Fruit fly (Drosophila melanogaster) whole organism, prepupa: ENCODE results near the gene Rpt3R.
A peak's percentile ranks its signal among the peaks of the same experiment; 100 is the strongest.

Experiments used
- Blimp-1 ChIP-seq: fragments of 200-800 bp; sonication (Bioruptor generic); optimal IDR thresholded peaks from 3 replicates; lab custom pipeline; 2017; ENCODE audit warnings: missing biosample characterization, missing genetic modification characterization, mild to moderate bottlenecking, moderate library complexity, missing genetic modification reagents
- CG10631 ChIP-seq: fragments of 200-800 bp; sonication (Bioruptor generic); optimal IDR thresholded peaks from 2 replicates; lab custom pipeline; 2016; ENCODE audit warnings: missing biosample characterization, missing genetic modification characterization
- CG10669 ChIP-seq: fragments of 200-800 bp; sonication (Bioruptor generic); optimal IDR thresholded peaks from 3 replicates; lab custom pipeline; 2018; ENCODE audit warnings: missing biosample characterization, mild to moderate bottlenecking, missing genetic modification characterization, moderate library complexity
- CG11294 ChIP-seq: fragments of 200-800 bp; sonication (Bioruptor generic); IDR thresholded peaks from 2 replicates; pipeline ENCODE4 v1.3.6; 2022; ENCODE audit warnings: missing biosample characterization, missing genetic modification characterization
- CG11902 ChIP-seq: fragments of 200-800 bp; sonication (Bioruptor generic); optimal IDR thresholded peaks from 3 replicates; lab custom pipeline; 2016; ENCODE audit warnings: missing biosample characterization, missing genetic modification characterization
- CG15336 ChIP-seq: fragments of 200-800 bp; sonication (Bioruptor generic); IDR thresholded peaks from 2 replicates; pipeline ENCODE4 v1.3.6; 2022; ENCODE audit warnings: missing biosample characterization, missing genetic modification characterization
- CG1621 ChIP-seq: fragments of 200-800 bp; sonication (Bioruptor generic); optimal IDR thresholded peaks from 3 replicates; lab custom pipeline; 2018; ENCODE audit warnings: missing biosample characterization, mild to moderate bottlenecking, missing genetic modification characterization
- CG16779 ChIP-seq: fragments of 200-800 bp; sonication (Bioruptor generic); optimal IDR thresholded peaks from 3 replicates; lab custom pipeline; 2017; ENCODE audit warnings: missing biosample characterization, mild to moderate bottlenecking, missing genetic modification characterization
- CG3032 ChIP-seq: fragments of 200-800 bp; optimal IDR thresholded peaks from 2 replicates; lab custom pipeline; 2019; ENCODE audit warnings: missing biosample characterization, mild to moderate bottlenecking, missing genetic modification characterization, moderate library complexity
- CG32006 ChIP-seq: fragments of 200-800 bp; sonication (Bioruptor generic); optimal IDR thresholded peaks from 3 replicates; lab custom pipeline; 2017; ENCODE audit warnings: missing biosample characterization, mild to moderate bottlenecking, missing genetic modification characterization
- CG34406 ChIP-seq: fragments of 200-800 bp; sonication (Bioruptor generic); optimal IDR thresholded peaks from 3 replicates; lab custom pipeline; 2016; ENCODE audit warnings: missing biosample characterization, missing genetic modification characterization
- CG6163 ChIP-seq: fragments of 200-800 bp; sonication (Bioruptor generic); IDR thresholded peaks from 3 replicates; pipeline ENCODE4 v1.3.6; 2022; ENCODE audit warnings: missing biosample characterization, missing genetic modification characterization
- CG6276 ChIP-seq: fragments of 200-800 bp; sonication (Bioruptor generic); optimal IDR thresholded peaks from 2 replicates; lab custom pipeline; 2017; ENCODE audit warnings: missing biosample characterization, mild to moderate bottlenecking, missing genetic modification characterization
- CG6792 ChIP-seq: fragments of 200-800 bp; sonication (Bioruptor generic); optimal IDR thresholded peaks from 3 replicates; lab custom pipeline; 2016; ENCODE audit warnings: missing biosample characterization, missing genetic modification characterization
- CG6808 ChIP-seq: fragments of 200-800 bp; sonication (Bioruptor generic); optimal IDR thresholded peaks from 3 replicates; lab custom pipeline; 2017; ENCODE audit warnings: missing biosample characterization, missing genetic modification characterization, mild to moderate bottlenecking, moderate library complexity, missing genetic modification reagents
- CG6854 ChIP-seq: fragments of 200-800 bp; sonication (Bioruptor generic); optimal IDR thresholded peaks from 2 replicates; lab custom pipeline; 2017; ENCODE audit warnings: missing biosample characterization, mild to moderate bottlenecking, missing genetic modification characterization
- CG7368 ChIP-seq: fragments of 200-800 bp; sonication (Bioruptor generic); optimal IDR thresholded peaks from 3 replicates; lab custom pipeline; 2016; ENCODE audit warnings: missing biosample characterization, missing genetic modification characterization
- CG8119 ChIP-seq: fragments of 200-800 bp; sonication (Bioruptor generic); IDR thresholded peaks from 3 replicates; pipeline ENCODE4 v1.3.6; 2022; ENCODE audit warnings: missing biosample characterization, missing genetic modification characterization
- CG8319 ChIP-seq: fragments of 200-800 bp; sonication (Bioruptor generic); optimal IDR thresholded peaks from 3 replicates; lab custom pipeline; 2016; ENCODE audit warnings: missing biosample characterization, missing genetic modification characterization
- CG9139 ChIP-seq: fragments of 200-800 bp; sonication (Bioruptor generic); optimal IDR thresholded peaks from 3 replicates; lab custom pipeline; 2017; ENCODE audit warnings: missing biosample characterization, mild to moderate bottlenecking, missing genetic modification characterization
- Eip75B ChIP-seq: fragments of 200-800 bp; sonication (Bioruptor generic); optimal IDR thresholded peaks from 3 replicates; lab custom pipeline; 2016; ENCODE audit warnings: missing biosample characterization, missing genetic modification characterization
- Ets21C ChIP-seq: fragments of 200-800 bp; sonication (Bioruptor generic); optimal IDR thresholded peaks from 3 replicates; lab custom pipeline; 2016; ENCODE audit warnings: missing biosample characterization, missing genetic modification characterization
- Gug ChIP-seq: fragments of 200-800 bp; sonication (Bioruptor generic); IDR thresholded peaks from 2 replicates; pipeline ENCODE4 v1.3.6; 2022; ENCODE audit warnings: missing biosample characterization, missing genetic modification characterization
- Hr38 ChIP-seq: sonication (Bioruptor generic); optimal IDR thresholded peaks from 2 replicates; lab custom pipeline; 2016; ENCODE audit warnings: missing biosample characterization, missing genetic modification characterization
- Hr39 ChIP-seq: fragments of 200-800 bp; sonication (Bioruptor generic); optimal IDR thresholded peaks from 2 replicates; lab custom pipeline; 2016; ENCODE audit warnings: missing biosample characterization, missing genetic modification characterization
- Hr4 ChIP-seq: fragments of 200-800 bp; sonication (Bioruptor generic); optimal IDR thresholded peaks from 3 replicates; lab custom pipeline; 2016; ENCODE audit warnings: missing biosample characterization, missing genetic modification characterization
- Lpt ChIP-seq: fragments of 200-800 bp; sonication (Bioruptor generic); optimal IDR thresholded peaks from 3 replicates; lab custom pipeline; 2016; ENCODE audit warnings: missing biosample characterization, missing genetic modification characterization
- Met ChIP-seq: fragments of 200-800 bp; sonication (Bioruptor generic); optimal IDR thresholded peaks from 3 replicates; lab custom pipeline; 2016; ENCODE audit warnings: missing biosample characterization, missing genetic modification characterization
- OdsH ChIP-seq: fragments of 200-800 bp; sonication (Bioruptor generic); optimal IDR thresholded peaks from 3 replicates; lab custom pipeline; 2016; ENCODE audit warnings: missing biosample characterization, missing genetic modification characterization
- Sox14 ChIP-seq: fragments of 200-800 bp; sonication (Bioruptor generic); optimal IDR thresholded peaks from 3 replicates; lab custom pipeline; 2016; ENCODE audit warnings: missing biosample characterization, missing genetic modification characterization
- Sox15 ChIP-seq: fragments of 200-800 bp; sonication (Bioruptor generic); optimal IDR thresholded peaks from 3 replicates; lab custom pipeline; 2016; ENCODE audit warnings: missing biosample characterization, missing genetic modification characterization
- achi ChIP-seq: fragments of 200-800 bp; sonication (Bioruptor generic); optimal IDR thresholded peaks from 3 replicates; lab custom pipeline; 2016; ENCODE audit warnings: missing biosample characterization, missing genetic modification characterization
- acj6 ChIP-seq: fragments of 200-800 bp; sonication (Bioruptor generic); optimal IDR thresholded peaks from 3 replicates; lab custom pipeline; 2016; ENCODE audit warnings: missing biosample characterization, missing genetic modification characterization
- cyc ChIP-seq: fragments of 200-800 bp; sonication (Bioruptor generic); optimal IDR thresholded peaks from 3 replicates; lab custom pipeline; 2016; ENCODE audit warnings: missing biosample characterization, missing genetic modification characterization
- dsx ChIP-seq: fragments of 200-800 bp; optimal IDR thresholded peaks from 3 replicates; lab custom pipeline; 2019; ENCODE audit warnings: missing biosample characterization, mild to moderate bottlenecking, missing genetic modification characterization, moderate library complexity; ENCODE audit not compliant: poor library complexity, severe bottlenecking
- esn ChIP-seq: fragments of 200-800 bp; sonication (Bioruptor generic); optimal IDR thresholded peaks from 2 replicates; lab custom pipeline; 2016; ENCODE audit warnings: missing biosample characterization, mild to moderate bottlenecking, missing genetic modification characterization, moderate library complexity
- fd59A ChIP-seq: fragments of 200-800 bp; sonication (Bioruptor generic); optimal IDR thresholded peaks from 2 replicates; lab custom pipeline; 2017; ENCODE audit warnings: missing biosample characterization, mild to moderate bottlenecking, missing genetic modification characterization, missing genetic modification reagents
- fd85E ChIP-seq: fragments of 200-800 bp; sonication (Bioruptor generic); optimal IDR thresholded peaks from 3 replicates; lab custom pipeline; 2016; ENCODE audit warnings: missing biosample characterization, missing genetic modification characterization
- fkh ChIP-seq: fragments of 200-800 bp; sonication (Bioruptor generic); optimal IDR thresholded peaks from 3 replicates; lab custom pipeline; 2017; ENCODE audit warnings: missing biosample characterization, mild to moderate bottlenecking, missing genetic modification characterization, moderate library complexity
- lz ChIP-seq: fragments of 200-800 bp; sonication (Bioruptor generic); optimal IDR thresholded peaks from 3 replicates; lab custom pipeline; 2016; ENCODE audit warnings: missing biosample characterization, missing genetic modification characterization
- net ChIP-seq: fragments of 200-800 bp; sonication (Bioruptor generic); optimal IDR thresholded peaks from 3 replicates; lab custom pipeline; 2016; ENCODE audit warnings: missing biosample characterization, missing genetic modification characterization
- pdm3 ChIP-seq: fragments of 200-800 bp; sonication (Bioruptor generic); optimal IDR thresholded peaks from 3 replicates; lab custom pipeline; 2016; ENCODE audit warnings: missing biosample characterization, missing genetic modification characterization
- salr ChIP-seq, 2 experiments: fragments of 200-800 bp; sonication (Bioruptor generic); optimal IDR thresholded peaks; 3 replicates each; lab custom pipeline; 2016 to 2018; ENCODE audit warnings: missing biosample characterization in 2 of 2, missing genetic modification characterization in 2 of 2, mild to moderate bottlenecking in 1 of 2
- spab ChIP-seq: fragments of 200-800 bp; sonication (Bioruptor generic); optimal IDR thresholded peaks from 2 replicates; lab custom pipeline; 2017; ENCODE audit warnings: missing biosample characterization, mild to moderate bottlenecking, missing genetic modification characterization, missing genetic modification reagents
- ss ChIP-seq, 2 experiments: fragments of 200-800 bp; sonication (Bioruptor generic); optimal IDR thresholded peaks; 2 replicates in 1 of 2; 3 replicates in 1 of 2; lab custom pipeline; 2017 to 2018; ENCODE audit warnings: mild to moderate bottlenecking in 2 of 2, missing biosample characterization in 2 of 2, missing genetic modification characterization in 2 of 2, moderate library complexity in 1 of 2
- svp ChIP-seq: fragments of 200-800 bp; sonication (Bioruptor generic); peaks from one replicate; lab custom pipeline; 2016; ENCODE audit warnings: missing biosample characterization, missing genetic modification characterization
- topi ChIP-seq: fragments of 200-800 bp; sonication (Bioruptor generic); optimal IDR thresholded peaks from 3 replicates; lab custom pipeline; 2016; ENCODE audit warnings: missing biosample characterization, missing genetic modification characterization
- vri ChIP-seq: fragments of 200-800 bp; sonication (Bioruptor generic); optimal IDR thresholded peaks from 3 replicates; lab custom pipeline; 2016; ENCODE audit warnings: missing biosample characterization, mild to moderate bottlenecking, missing genetic modification characterization

The Rpt3R gene

DNA sequence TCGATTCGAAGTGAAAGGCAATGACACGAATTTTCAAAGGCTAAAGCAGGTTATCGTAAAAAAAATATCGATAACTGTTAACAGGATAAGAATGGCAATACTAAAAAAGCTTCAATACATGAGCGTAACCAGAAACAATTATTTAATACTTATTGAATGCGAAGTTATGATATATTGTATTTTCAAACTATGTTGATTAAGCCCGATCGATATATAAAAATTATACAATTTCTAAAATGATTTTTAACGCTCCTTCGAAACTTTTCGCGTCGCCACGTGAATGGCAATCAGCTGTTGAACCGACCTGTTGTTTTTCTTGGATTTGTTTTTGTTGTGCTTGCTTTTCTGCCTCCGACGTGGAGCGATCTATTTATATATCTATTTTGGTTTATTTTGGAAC lies at the start of gene Rpt3R, which contains the start of gene Alg12:
Gene Rpt3R, minus strand, starts transcription at position 324 of the 400 bp plus-strand sequence.
Gene Alg12, plus strand, starts transcription at position 305 of the 400 bp plus-strand sequence.
- TF ChIP-seq dsx (no peak), cyc (GFP tag; lab: Kevin White, UChicago) (no peak), CG15336 (GFP tag; lab: Robert Waterston, UW) (no peak), Hr38 (GFP tag; lab: Kevin White, UChicago) (no peak), Gug (no peak), CG9139 (GFP tag; lab: Kevin White, UChicago) (no peak), CG10669 (no peak), CG6163 (GFP tag; lab: Robert Waterston, UW) (no peak), spab (no peak), CG7368 (no peak)

DNA sequence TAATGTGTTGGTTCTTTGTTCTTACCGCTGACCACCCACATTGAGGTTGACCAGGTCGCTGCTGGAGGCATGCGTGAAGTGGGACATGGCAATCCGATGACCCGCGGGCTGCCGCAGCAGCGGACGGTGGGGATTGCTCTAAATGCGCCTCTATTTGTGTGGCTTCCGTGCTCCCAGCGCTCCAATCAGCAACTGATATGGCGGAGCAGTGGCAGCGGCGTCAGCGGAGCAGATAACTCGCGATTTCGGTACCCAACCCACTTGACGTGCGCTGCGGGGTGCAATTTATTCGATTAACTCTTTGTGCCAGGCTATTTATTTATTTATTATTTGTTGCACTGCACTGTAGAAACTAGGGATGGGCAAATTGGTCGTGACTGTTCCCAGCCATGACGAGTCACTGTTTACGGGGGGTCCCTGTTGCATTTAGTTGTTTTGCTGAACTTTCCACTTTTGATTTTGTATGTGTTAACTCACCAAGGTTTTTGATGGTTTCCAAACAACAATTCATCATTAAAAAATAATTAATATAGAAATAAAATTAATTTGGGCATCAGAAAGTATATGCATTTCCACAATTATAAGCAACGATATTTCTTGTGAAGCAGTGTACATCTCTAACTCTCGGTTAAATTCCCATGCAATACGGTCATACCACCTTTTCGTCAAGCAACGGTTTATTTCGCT lies 44.5 kb upstream of the Rpt3R start, which contains the start of the genes CG9467 and CG8526:
Gene CG9467, minus strand, starts transcription at position 383 of the 687 bp plus-strand sequence.
Gene CG8526, plus strand, starts transcription at position 637 of the 687 bp plus-strand sequence.
- TF ChIP-seq CG10631 (GFP tag; lab: Kevin White, UChicago): no peak
- TF ChIP-seq Hr38 (GFP tag; lab: Kevin White, UChicago): no peak
- TF ChIP-seq CG8319: no peak
- TF ChIP-seq topi: no peak
- TF ChIP-seq CG11902 (GFP tag; lab: Kevin White, UChicago): peak; percentile 49
- no peak for TF ChIP-seq Met (GFP tag; lab: Kevin White, UChicago)
- TF ChIP-seq CG3032 (tag; lab: Kevin White, UChicago): peak; percentile 64
- TF ChIP-seq cyc (GFP tag; lab: Kevin White, UChicago): peak; percentile 61
- peak; percentile 52 for TF ChIP-seq Hr39 (GFP tag; lab: Kevin White, UChicago)
- TF ChIP-seq dsx: peak; percentile 65
- TF ChIP-seq lz (GFP tag; lab: Kevin White, UChicago): peak; percentile 67
- peak; percentile 29 for TF ChIP-seq Blimp-1 (GFP tag; lab: Kevin White, UChicago)
- no peak for TF ChIP-seq fd59A (GFP tag; lab: Kevin White, UChicago)
- no peak for TF ChIP-seq Ets21C (GFP tag; lab: Kevin White, UChicago)
- TF ChIP-seq achi: no peak
- peak; percentile 51 for TF ChIP-seq Sox14 (GFP tag; lab: Kevin White, UChicago)
- no peak for TF ChIP-seq pdm3 (GFP tag; lab: Kevin White, UChicago)
- no peak for TF ChIP-seq CG6808
- no peak for TF ChIP-seq net (GFP tag; lab: Kevin White, UChicago)
- no peak for TF ChIP-seq vri (GFP tag; lab: Kevin White, UChicago)
- TF ChIP-seq acj6 (GFP tag; lab: Kevin White, UChicago): peak; percentile 59
- TF ChIP-seq CG6276 (GFP tag; lab: Kevin White, UChicago): no peak
- TF ChIP-seq svp: peak; percentile 97
- peak; percentile 60 for TF ChIP-seq CG34406 (GFP tag; lab: Kevin White, UChicago)
- TF ChIP-seq Lpt (GFP tag; lab: Kevin White, UChicago): no peak
- 0 out of 3 replicates have a peak, but pooled peaks have one; percentile 34 for TF ChIP-seq CG6163 (GFP tag; lab: Robert Waterston, UW)
- TF ChIP-seq fkh (GFP tag; lab: Kevin White, UChicago): peak; percentile 85
- peak; percentile 58 for TF ChIP-seq Sox15 (GFP tag; lab: Kevin White, UChicago)
- no peak for TF ChIP-seq CG8119 (GFP tag; lab: Robert Waterston, UW)
- no peak for TF ChIP-seq OdsH (GFP tag; lab: Kevin White, UChicago)
- TF ChIP-seq CG6854: peak; percentile 31
- TF ChIP-seq CG16779 (tag; lab: Kevin White, UChicago): no peak
- no peak for TF ChIP-seq CG1621 (tag; lab: Kevin White, UChicago)
- no peak for TF ChIP-seq salr (GFP tag; optimal IDR thresholded peaks at IDR 0.05; lab: Kevin White, UChicago)
- TF ChIP-seq ss (GFP tag; optimal IDR thresholded peaks at IDR 0.05; lab: Kevin White, UChicago): no peak
- TF ChIP-seq fd85E (GFP tag; lab: Kevin White, UChicago): no peak
- peak; percentile 69 for TF ChIP-seq esn (GFP tag; lab: Kevin White, UChicago)
- no peak for TF ChIP-seq CG32006 (GFP tag; lab: Kevin White, UChicago)
- TF ChIP-seq Hr4 (GFP tag; lab: Kevin White, UChicago): no peak
- TF ChIP-seq CG11294: no peak; the same call in 1 of the 2 replicates
- no peak for TF ChIP-seq Gug
- TF ChIP-seq spab: no peak
- TF ChIP-seq CG6792: peak; percentile 42
- no peak for TF ChIP-seq Eip75B (GFP tag; lab: Kevin White, UChicago)
